Worm (Caenorhabditis elegans) whole organism, L4 larva: ENCODE results near the gene spp-22.

Experiments
- F37D6.2 ChIP-seq: sonication (generic microtip); optimal IDR thresholded peaks from 2 replicates; lab custom pipeline; 2016; ENCODE audit warnings: mild to moderate bottlenecking, missing genetic modification characterization, missing compliant biosample characterization
- F49E8.2 ChIP-seq: sonication (generic microtip); optimal IDR thresholded peaks from 2 replicates; lab custom pipeline; 2016; ENCODE audit warnings: missing compliant biosample characterization, mild to moderate bottlenecking, missing genetic modification characterization, borderline replicate concordance
- T26A8.4 ChIP-seq: fragments of 200-800 bp; sonication (Bioruptor generic); IDR thresholded peaks from 2 replicates; pipeline ENCODE4 v1.3.6; 2022; ENCODE audit warnings: missing genetic modification characterization, missing compliant biosample characterization
- Y5F2A.4 ChIP-seq: fragments of 200-800 bp; sonication (Bioruptor generic); optimal IDR thresholded peaks from 2 replicates; lab custom pipeline; 2018; ENCODE audit warnings: mild to moderate bottlenecking, missing genetic modification characterization, missing compliant biosample characterization
- Y75B8A.6 ChIP-seq: fragments of 200-800 bp; sonication (Bioruptor generic); IDR thresholded peaks from 2 replicates; pipeline ENCODE4 v1.3.6; 2022; ENCODE audit warnings: missing genetic modification reagents, missing genetic modification characterization, missing compliant biosample characterization
- ZK337.2 ChIP-seq: fragments of 200-800 bp; sonication (Bioruptor generic); IDR thresholded peaks from 2 replicates; pipeline ENCODE4 v1.3.6; 2022; ENCODE audit warnings: missing genetic modification reagents, missing genetic modification characterization, missing compliant biosample characterization
- arid-1 ChIP-seq: fragments of 200-800 bp; sonication (Bioruptor generic); conservative IDR thresholded peaks from 2 replicates; pipeline ENCODE4 v1.3.6; 2022; ENCODE audit warnings: missing genetic modification reagents, missing genetic modification characterization, missing compliant biosample characterization
- ceh-32 ChIP-seq: sonication (generic microtip); optimal IDR thresholded peaks from 2 replicates; lab custom pipeline; 2016; ENCODE audit warnings: mild to moderate bottlenecking, missing genetic modification characterization, missing compliant biosample characterization; ENCODE audit not compliant: poor library complexity
- ceh-62 ChIP-seq: sonication (generic microtip); optimal IDR thresholded peaks from 2 replicates; lab custom pipeline; 2017; ENCODE audit warnings: missing biosample characterization, missing genetic modification characterization
- ces-1 ChIP-seq: fragments of 150-350 bp; sonication (generic microtip); optimal IDR thresholded peaks from 4 replicates; lab custom pipeline; 2014; ENCODE audit warnings: missing biosample characterization, missing genetic modification reagents, missing genetic modification characterization
- cey-2 ChIP-seq: sonication (generic microtip); optimal IDR thresholded peaks from 3 replicates; lab custom pipeline; 2017; ENCODE audit warnings: missing genetic modification characterization, mild to moderate bottlenecking, missing compliant biosample characterization, antibody characterized with exemption, borderline replicate concordance; ENCODE audit not compliant: insufficient read depth
- ctbp-1 ChIP-seq: fragments of 200-800 bp; sonication (Bioruptor generic); IDR thresholded peaks from 2 replicates; pipeline ENCODE4 v1.3.6; 2022; ENCODE audit warnings: missing genetic modification reagents, missing genetic modification characterization, missing compliant biosample characterization
- daf-16 ChIP-seq, 3 experiments: sonication (generic microtip); optimal IDR thresholded peaks; 2 replicates each; lab custom pipeline; 2016 to 2017; ENCODE audit warnings: missing genetic modification characterization in 3 of 3, missing genetic modification reagents in 3 of 3, mild to moderate bottlenecking in 2 of 3, missing compliant biosample characterization in 2 of 3, missing biosample characterization in 1 of 3, moderate library complexity in 1 of 3
- daf-8 ChIP-seq: fragments of 200-800 bp; sonication (Bioruptor generic); IDR thresholded peaks from 2 replicates; pipeline ENCODE4 v1.3.6; 2022; ENCODE audit warnings: missing genetic modification characterization, missing compliant biosample characterization
- dmd-8 ChIP-seq: fragments of 200-800 bp; sonication (Bioruptor generic); IDR thresholded peaks from 2 replicates; pipeline ENCODE4 v1.3.6; 2022; ENCODE audit warnings: missing genetic modification characterization, missing compliant biosample characterization
- dmd-9 ChIP-seq: fragments of 200-800 bp; sonication (Bioruptor generic); IDR thresholded peaks from 2 replicates; pipeline ENCODE4 v1.3.6; 2022; ENCODE audit warnings: missing genetic modification reagents, missing genetic modification characterization, missing compliant biosample characterization
- egl-43 ChIP-seq: fragments of 200-800 bp; sonication (Bioruptor generic); IDR thresholded peaks from 2 replicates; pipeline ENCODE4 v1.3.6; 2022; ENCODE audit warnings: missing genetic modification reagents, missing genetic modification characterization, missing compliant biosample characterization
- gei-8 ChIP-seq: fragments of 200-800 bp; sonication (Bioruptor generic); optimal IDR thresholded peaks from 2 replicates; lab custom pipeline; 2018; ENCODE audit warnings: mild to moderate bottlenecking, missing genetic modification characterization, missing compliant biosample characterization
- hif-1 ChIP-seq, 2 experiments: sonication (generic microtip); optimal IDR thresholded peaks; 2 replicates each; lab custom pipeline; 2016 to 2017; ENCODE audit warnings: missing compliant biosample characterization in 2 of 2, missing genetic modification characterization in 2 of 2, missing genetic modification reagents in 2 of 2, missing genotype in 2 of 2, mild to moderate bottlenecking in 1 of 2
- hlh-11 ChIP-seq: fragments of 200-800 bp; sonication (Bioruptor generic); optimal IDR thresholded peaks from 2 replicates; lab custom pipeline; 2018; ENCODE audit warnings: mild to moderate bottlenecking, missing genetic modification characterization, missing compliant biosample characterization
- hlh-30 ChIP-seq: sonication (generic microtip); optimal IDR thresholded peaks from 2 replicates; lab custom pipeline; 2017; ENCODE audit warnings: antibody characterized with exemption, mild to moderate bottlenecking, missing genetic modification characterization, missing compliant biosample characterization; ENCODE audit not compliant: insufficient read depth
- lin-1 ChIP-seq: fragments of 200-800 bp; sonication (Bioruptor generic); IDR thresholded peaks from 2 replicates; pipeline ENCODE4 v1.3.6; 2022; ENCODE audit warnings: missing genetic modification reagents, missing genetic modification characterization, missing compliant biosample characterization
- lin-13 ChIP-seq: fragments of 150-350 bp; optimal IDR thresholded peaks from 2 replicates; lab custom pipeline; 2014; ENCODE audit warnings: missing biosample characterization, missing genetic modification reagents, missing genetic modification characterization
- lin-15B ChIP-seq: fragments of 150-350 bp; sonication (generic microtip); optimal IDR thresholded peaks from 3 replicates; lab custom pipeline; 2014; ENCODE audit warnings: missing biosample characterization, missing genetic modification characterization
- lin-38 ChIP-seq: fragments of 200-800 bp; sonication (Bioruptor generic); IDR thresholded peaks from 2 replicates; pipeline ENCODE4 v1.3.6; 2022; ENCODE audit warnings: missing genetic modification reagents, missing genetic modification characterization, missing compliant biosample characterization
- lir-3 ChIP-seq: sonication (generic microtip); optimal IDR thresholded peaks from 2 replicates; lab custom pipeline; 2016; ENCODE audit warnings: mild to moderate bottlenecking, missing genetic modification characterization, missing compliant biosample characterization
- lsy-2 ChIP-seq, 2 experiments: fragments of 150-350 bp in 1 of 2; sonication (generic microtip) in 1 of 2; optimal IDR thresholded peaks; 2 replicates each; lab custom pipeline; 2014 to 2017; ENCODE audit warnings: missing biosample characterization in 2 of 2, missing genetic modification characterization in 2 of 2
- madf-5 ChIP-seq, 2 experiments: fragments of 200-800 bp; sonication (Bioruptor generic); IDR thresholded peaks; 2 replicates each; pipeline ENCODE4 v1.3.6; 2022; ENCODE audit warnings: missing compliant biosample characterization in 2 of 2, missing genetic modification characterization in 2 of 2
- madf-9 ChIP-seq: fragments of 200-800 bp; sonication (Bioruptor generic); conservative IDR thresholded peaks from 2 replicates; pipeline ENCODE4 v1.3.6; 2022; ENCODE audit warnings: missing genetic modification reagents, missing genetic modification characterization, missing compliant biosample characterization
- mdl-1 ChIP-seq, 2 experiments: fragments of 150-350 bp in 1 of 2; sonication (generic microtip) in 1 of 2; optimal IDR thresholded peaks; 2 replicates each; lab custom pipeline; 2014 to 2017; ENCODE audit warnings: missing biosample characterization in 2 of 2, missing genetic modification characterization in 2 of 2
- mdt-29 ChIP-seq: fragments of 200-800 bp; sonication (Bioruptor generic); IDR thresholded peaks from 2 replicates; pipeline ENCODE4 v1.3.6; 2022; ENCODE audit warnings: missing genetic modification reagents, missing genetic modification characterization, missing compliant biosample characterization
- mxl-3 ChIP-seq: fragments of 200-800 bp; sonication (Bioruptor generic); optimal IDR thresholded peaks from 2 replicates; lab custom pipeline; 2018; ENCODE audit warnings: mild to moderate bottlenecking, missing genetic modification characterization, missing compliant biosample characterization
- nhr-11 ChIP-seq: fragments of 150-350 bp; optimal IDR thresholded peaks from 2 replicates; lab custom pipeline; 2014; ENCODE audit warnings: missing biosample characterization, missing genetic modification characterization
- nhr-111 ChIP-seq: fragments of 200-800 bp; sonication (Bioruptor generic); optimal IDR thresholded peaks from 2 replicates; lab custom pipeline; 2018; ENCODE audit warnings: mild to moderate bottlenecking, missing genetic modification characterization, missing compliant biosample characterization
- nhr-6 ChIP-seq: fragments of 150-350 bp; optimal IDR thresholded peaks from 2 replicates; lab custom pipeline; 2014; ENCODE audit warnings: missing biosample characterization, missing genetic modification characterization
- nhr-77 ChIP-seq: fragments of 150-350 bp; optimal IDR thresholded peaks from 2 replicates; lab custom pipeline; 2014; ENCODE audit warnings: missing biosample characterization, missing genetic modification characterization
- pha-4 ChIP-seq, 2 experiments: fragments of 150-350 bp in 1 of 2; fragments of 200-800 bp in 1 of 2; sonication (Bioruptor generic) in 1 of 2; IDR thresholded peaks in 1 of 2; optimal IDR thresholded peaks in 1 of 2; 2 replicates each; pipeline versions ENCODE4 v1.3.6 to Lab custom; 2014 to 2022; ENCODE audit warnings: missing genetic modification characterization in 2 of 2, missing genetic modification reagents in 2 of 2, missing biosample characterization in 1 of 2, missing compliant biosample characterization in 1 of 2
- saeg-2 ChIP-seq: fragments of 200-800 bp; sonication (Bioruptor generic); IDR thresholded peaks from 2 replicates; pipeline ENCODE4 v1.3.6; 2022; ENCODE audit warnings: missing genetic modification reagents, missing genetic modification characterization, missing compliant biosample characterization
- set-16 ChIP-seq: fragments of 200-800 bp; sonication (Bioruptor generic); IDR thresholded peaks from 2 replicates; pipeline ENCODE4 v1.3.6; 2022; ENCODE audit warnings: missing genetic modification reagents, missing genetic modification characterization, missing compliant biosample characterization
- tag-97 ChIP-seq: fragments of 200-800 bp; sonication (Bioruptor generic); IDR thresholded peaks from 2 replicates; pipeline ENCODE4 v1.3.6; 2022; ENCODE audit warnings: missing genetic modification characterization, missing compliant biosample characterization
- unc-130 ChIP-seq: sonication (generic microtip); optimal IDR thresholded peaks from 2 replicates; lab custom pipeline; 2016; ENCODE audit warnings: missing genetic modification reagents, missing genetic modification characterization, missing compliant biosample characterization
- unc-62 ChIP-seq, 3 experiments: fragments of 150-350 bp in 1 of 3; sonication (generic microtip); optimal IDR thresholded peaks in 2 of 3; peaks in 1 of 3; 1 replicate in 1 of 3; 2 replicates in 2 of 3; lab custom pipeline; 2014 to 2017; ENCODE audit warnings: missing biosample characterization in 3 of 3, missing genetic modification characterization in 3 of 3, missing genetic modification reagents in 3 of 3, missing genotype in 1 of 3
- zfp-3 ChIP-seq: fragments of 200-800 bp; sonication (Bioruptor generic); conservative IDR thresholded peaks from 2 replicates; pipeline ENCODE4 v1.3.6; 2022; ENCODE audit warnings: missing genetic modification reagents, missing genetic modification characterization, missing compliant biosample characterization
- zip-2 ChIP-seq: fragments of 150-350 bp; optimal IDR thresholded peaks from 2 replicates; lab custom pipeline; 2014; ENCODE audit warnings: missing biosample characterization, missing genetic modification characterization
- ztf-7 ChIP-seq: fragments of 150-350 bp; optimal IDR thresholded peaks from 2 replicates; lab custom pipeline; 2014; ENCODE audit warnings: missing biosample characterization, missing genetic modification characterization

Gene spp-22

DNA sequence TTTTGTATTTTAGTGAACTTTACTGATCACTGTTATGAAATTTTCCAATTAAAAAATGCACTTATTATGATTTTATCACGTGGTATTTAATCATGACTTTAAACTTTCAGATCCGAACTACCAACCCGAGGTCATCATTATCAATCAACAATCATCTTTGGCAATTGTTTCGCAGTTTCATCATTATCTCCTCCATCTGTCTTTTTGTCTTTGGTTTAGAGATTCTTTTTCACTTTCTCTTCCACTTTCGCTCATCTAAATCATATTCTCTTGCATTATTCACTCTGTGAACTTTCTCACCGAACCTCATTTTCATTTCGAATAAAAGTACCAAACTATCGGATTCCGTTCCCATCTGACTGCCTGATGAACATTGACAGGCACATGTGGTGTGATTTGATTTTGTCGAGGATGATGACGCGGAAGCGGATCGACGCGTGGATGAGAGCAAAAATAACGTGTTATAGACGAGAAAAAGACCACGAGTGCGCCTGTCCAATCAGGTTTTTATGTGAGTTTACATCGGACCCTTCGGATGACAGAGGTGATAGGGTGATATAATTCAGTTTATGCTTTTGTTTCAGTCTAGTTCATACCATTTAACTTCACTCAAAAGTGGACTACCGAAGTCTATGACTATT is 918 bp upstream of the spp-22 start:
- no peak for TF ChIP-seq F37D6.2 (tag; lab: Kevin White, UChicago)
- no peak for TF ChIP-seq nhr-77 (tag; lab: Kevin White, UChicago)
- TF ChIP-seq lin-1 = no peak
- peak; percentile 32 for TF ChIP-seq mxl-3 (GFP tag; lab: Kevin White, UChicago)
- peak; percentile 44 for TF ChIP-seq hlh-11
- TF ChIP-seq egl-43 = no peak
- no peak for TF ChIP-seq zip-2 (tag; lab: Kevin White, UChicago)
- no peak for TF ChIP-seq zfp-3 (GFP tag; lab: Robert Waterston, UW)
- TF ChIP-seq unc-130 (GFP tag; lab: Kevin White, UChicago) = no peak
- no peak for TF ChIP-seq Y75B8A.6 (GFP tag; lab: Robert Waterston, UW)
- TF ChIP-seq T26A8.4 (GFP tag; lab: Robert Waterston, UW) = no peak
- TF ChIP-seq hlh-30 = peak; percentile 15
- TF ChIP-seq nhr-6 (tag; lab: Kevin White, UChicago) = no peak
- TF ChIP-seq unc-62 (GFP tag; optimal IDR thresholded peaks at IDR 0.05 in 1 of 2; lab: Kevin White, UChicago) = no peak
- no peak for TF ChIP-seq unc-62 (tag; optimal IDR thresholded peaks at IDR 0.05; lab: Kevin White, UChicago)
- TF ChIP-seq lin-15B (tag; lab: Kevin White, UChicago) = no peak
- TF ChIP-seq nhr-11 (tag; lab: Kevin White, UChicago) = peak; percentile 6
- no peak for TF ChIP-seq lin-38 (GFP tag; lab: Robert Waterston, UW)
- TF ChIP-seq, all 104 proteins: peak for 4

DNA sequence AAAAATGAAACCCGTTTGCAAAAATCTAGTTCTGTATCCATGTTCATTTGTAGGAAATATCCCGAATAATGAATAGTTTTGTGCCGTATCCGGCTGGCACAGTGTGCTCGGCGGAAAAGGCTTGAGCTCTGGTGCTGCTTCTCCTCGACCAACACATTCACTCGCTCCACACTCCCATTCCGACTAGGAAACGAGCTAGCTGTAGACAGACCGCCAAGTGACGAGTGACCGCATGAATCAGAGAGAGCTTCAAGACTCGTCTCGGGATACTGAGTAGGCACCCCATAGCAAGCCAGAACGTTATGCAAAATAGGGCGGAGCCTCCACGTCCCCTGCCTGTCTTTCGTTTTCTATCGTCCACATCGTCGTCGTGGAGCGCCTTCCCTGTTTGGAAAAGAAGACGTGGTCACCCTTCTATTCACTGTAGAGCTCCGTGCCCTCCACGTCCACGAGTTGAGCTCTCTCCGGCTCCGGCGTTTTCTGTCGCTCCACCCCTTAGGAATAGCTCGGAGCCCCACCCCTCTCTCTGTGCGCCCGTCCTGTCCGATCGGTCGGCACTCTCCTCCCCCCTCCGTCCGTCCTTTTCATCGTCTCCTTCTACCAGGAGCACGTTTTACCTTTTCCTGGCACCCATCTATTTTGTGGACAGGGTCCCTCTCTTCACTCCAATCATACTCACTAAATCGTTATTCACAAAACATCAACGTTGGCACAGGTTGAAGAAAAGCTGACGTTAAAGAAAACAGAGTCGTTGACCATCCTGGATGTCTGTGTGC is 6.4 kb downstream of the spp-22 start, which contains the start of gene syd-9:
TSS of gene syd-9 (plus strand) at position 394 of the 776 bp plus-strand sequence.
- TF ChIP-seq daf-16 (GFP tag; optimal IDR thresholded peaks at IDR 0.05; lab: Kevin White, UChicago) (no peak), daf-16 (tag; optimal IDR thresholded peaks at IDR 0.05; lab: Kevin White, UChicago) (no peak), nhr-111 (no peak), F37D6.2 (tag; lab: Kevin White, UChicago) (peak; percentile 29), ces-1 (GFP tag; lab: Kevin White, UChicago) (no peak), lin-13 (GFP tag; lab: Kevin White, UChicago) (no peak), arid-1 (GFP tag; lab: Robert Waterston, UW) (no peak), pha-4 (GFP tag; IDR thresholded peaks at IDR 0.05; lab: Robert Waterston, UW) (no peak), pha-4 (tag; optimal IDR thresholded peaks at IDR 0.05; lab: Kevin White, UChicago) (no peak), lin-15B (tag; lab: Kevin White, UChicago) (no peak), dmd-9 (no peak), daf-8 (GFP tag; lab: Robert Waterston, UW) (no peak), F49E8.2 (tag; lab: Kevin White, UChicago) (no peak), hif-1 (tag; optimal IDR thresholded peaks at IDR 0.05; lab: Kevin White, UChicago) (no peak), Y5F2A.4 (GFP tag; lab: Kevin White, UChicago) (no peak), dmd-8 (GFP tag; lab: Robert Waterston, UW) (no peak), tag-97 (GFP tag; lab: Robert Waterston, UW) (no peak), madf-5 (GFP tag; IDR thresholded peaks at IDR 0.05; lab: Robert Waterston, UW) (no peak), ceh-62 (tag; lab: Kevin White, UChicago) (no peak), gei-8 (GFP tag; lab: Kevin White, UChicago) (no peak), saeg-2 (GFP tag; lab: Robert Waterston, UW) (no peak), ceh-32 (no peak), nhr-6 (tag; lab: Kevin White, UChicago) (no peak), ztf-7 (tag; lab: Kevin White, UChicago) (no peak), T26A8.4 (GFP tag; lab: Robert Waterston, UW) (no peak), ZK337.2 (GFP tag; lab: Robert Waterston, UW) (no peak), cey-2 (tag; lab: Kevin White, UChicago) (no peak), lir-3 (no peak), lsy-2 (tag; optimal IDR thresholded peaks at IDR 0.05; lab: Kevin White, UChicago) (no peak), mdl-1 (tag; optimal IDR thresholded peaks at IDR 0.05; lab: Kevin White, UChicago) (no peak), ctbp-1 (0 out of 2 replicates have a peak, but pooled peaks have one; percentile 23), set-16 (GFP tag; lab: Robert Waterston, UW) (peak; percentile 95), madf-9 (GFP tag; lab: Robert Waterston, UW) (no peak), mdt-29 (GFP tag; lab: Robert Waterston, UW) (no peak)
